Worm (Caenorhabditis elegans) whole organism, L4 larva: Measurements from ENCODE around the gene srw-109.

Experiments
- Y5F2A.4 ChIP-seq: fragments of 200-800 bp; sonication (Bioruptor generic); optimal IDR thresholded peaks from 2 replicates; lab custom pipeline; 2018; ENCODE audit warnings: mild to moderate bottlenecking, missing genetic modification characterization, missing compliant biosample characterization
- Y75B8A.6 ChIP-seq: fragments of 200-800 bp; sonication (Bioruptor generic); IDR thresholded peaks from 2 replicates; pipeline ENCODE4 v1.3.6; 2022; ENCODE audit warnings: missing genetic modification reagents, missing genetic modification characterization, missing compliant biosample characterization
- ZK337.2 ChIP-seq: fragments of 200-800 bp; sonication (Bioruptor generic); IDR thresholded peaks from 2 replicates; pipeline ENCODE4 v1.3.6; 2022; ENCODE audit warnings: missing genetic modification reagents, missing genetic modification characterization, missing compliant biosample characterization
- ZK546.5 ChIP-seq, 2 experiments: sonication (generic microtip); optimal IDR thresholded peaks; 2 replicates each; lab custom pipeline; 2017; ENCODE audit warnings: missing biosample characterization in 2 of 2, missing genetic modification characterization in 2 of 2
- ceh-28 ChIP-seq: fragments of 150-350 bp; optimal IDR thresholded peaks from 2 replicates; lab custom pipeline; 2014; ENCODE audit warnings: missing biosample characterization, missing genetic modification reagents, missing genetic modification characterization
- ceh-62 ChIP-seq: sonication (generic microtip); optimal IDR thresholded peaks from 2 replicates; lab custom pipeline; 2017; ENCODE audit warnings: missing biosample characterization, missing genetic modification characterization
- cey-2 ChIP-seq: sonication (generic microtip); optimal IDR thresholded peaks from 3 replicates; lab custom pipeline; 2017; ENCODE audit warnings: missing genetic modification characterization, mild to moderate bottlenecking, missing compliant biosample characterization, antibody characterized with exemption, borderline replicate concordance; ENCODE audit not compliant: insufficient read depth
- daf-16 ChIP-seq, 3 experiments: sonication (generic microtip); optimal IDR thresholded peaks; 2 replicates each; lab custom pipeline; 2016 to 2017; ENCODE audit warnings: missing genetic modification characterization in 3 of 3, missing genetic modification reagents in 3 of 3, mild to moderate bottlenecking in 2 of 3, missing compliant biosample characterization in 2 of 3, missing biosample characterization in 1 of 3, moderate library complexity in 1 of 3
- daf-8 ChIP-seq: fragments of 200-800 bp; sonication (Bioruptor generic); IDR thresholded peaks from 2 replicates; pipeline ENCODE4 v1.3.6; 2022; ENCODE audit warnings: missing genetic modification characterization, missing compliant biosample characterization
- dpl-1 ChIP-seq: fragments of 150-350 bp; optimal IDR thresholded peaks from 2 replicates; lab custom pipeline; 2014; ENCODE audit warnings: missing biosample characterization, missing genetic modification reagents, missing genetic modification characterization
- duxl-1 ChIP-seq: sonication (generic microtip); optimal IDR thresholded peaks from 2 replicates; lab custom pipeline; 2016; ENCODE audit warnings: mild to moderate bottlenecking, missing genetic modification characterization, moderate library complexity, missing compliant biosample characterization; ENCODE audit not compliant: poor library complexity
- dve-1 ChIP-seq: sonication (generic microtip); optimal IDR thresholded peaks from 2 replicates; lab custom pipeline; 2017; ENCODE audit warnings: antibody characterized with exemption, mild to moderate bottlenecking, missing genetic modification characterization, missing compliant biosample characterization; ENCODE audit not compliant: insufficient read depth
- egl-43 ChIP-seq: fragments of 200-800 bp; sonication (Bioruptor generic); IDR thresholded peaks from 2 replicates; pipeline ENCODE4 v1.3.6; 2022; ENCODE audit warnings: missing genetic modification reagents, missing genetic modification characterization, missing compliant biosample characterization
- fkh-10 ChIP-seq: fragments of 150-350 bp; optimal IDR thresholded peaks from 2 replicates; lab custom pipeline; 2014; ENCODE audit warnings: missing biosample characterization, missing genetic modification reagents, missing genetic modification characterization
- fos-1 ChIP-seq: fragments of 150-350 bp; optimal IDR thresholded peaks from 2 replicates; lab custom pipeline; 2014; ENCODE audit warnings: missing biosample characterization, missing genetic modification characterization
- lim-7 ChIP-seq: fragments of 200-800 bp; sonication (Bioruptor generic); IDR thresholded peaks from 2 replicates; pipeline ENCODE4 v1.3.6; 2022; ENCODE audit warnings: missing genetic modification characterization, missing compliant biosample characterization
- lin-13 ChIP-seq: fragments of 150-350 bp; optimal IDR thresholded peaks from 2 replicates; lab custom pipeline; 2014; ENCODE audit warnings: missing biosample characterization, missing genetic modification reagents, missing genetic modification characterization
- lin-15B ChIP-seq: fragments of 150-350 bp; sonication (generic microtip); optimal IDR thresholded peaks from 3 replicates; lab custom pipeline; 2014; ENCODE audit warnings: missing biosample characterization, missing genetic modification characterization
- lsy-2 ChIP-seq, 2 experiments: fragments of 150-350 bp in 1 of 2; sonication (generic microtip) in 1 of 2; optimal IDR thresholded peaks; 2 replicates each; lab custom pipeline; 2014 to 2017; ENCODE audit warnings: missing biosample characterization in 2 of 2, missing genetic modification characterization in 2 of 2
- nhr-102 ChIP-seq: sonication (generic microtip); optimal IDR thresholded peaks from 2 replicates; lab custom pipeline; 2016; ENCODE audit warnings: mild to moderate bottlenecking, missing genetic modification characterization, moderate library complexity, missing compliant biosample characterization
- nhr-237 ChIP-seq: sonication (generic microtip); optimal IDR thresholded peaks from 2 replicates; lab custom pipeline; 2017; ENCODE audit warnings: missing biosample characterization, missing genetic modification characterization
- nhr-42 ChIP-seq: fragments of 200-800 bp; sonication (Bioruptor generic); IDR thresholded peaks from 2 replicates; pipeline ENCODE4 v1.3.6; 2022; ENCODE audit warnings: missing genetic modification characterization, missing compliant biosample characterization
- nhr-6 ChIP-seq: fragments of 150-350 bp; optimal IDR thresholded peaks from 2 replicates; lab custom pipeline; 2014; ENCODE audit warnings: missing biosample characterization, missing genetic modification characterization
- nhr-76 ChIP-seq: fragments of 150-350 bp; optimal IDR thresholded peaks from 2 replicates; lab custom pipeline; 2014; ENCODE audit warnings: missing biosample characterization, missing genetic modification characterization
- pha-4 ChIP-seq, 2 experiments: fragments of 150-350 bp in 1 of 2; fragments of 200-800 bp in 1 of 2; sonication (Bioruptor generic) in 1 of 2; IDR thresholded peaks in 1 of 2; optimal IDR thresholded peaks in 1 of 2; 2 replicates each; pipeline versions ENCODE4 v1.3.6 to Lab custom; 2014 to 2022; ENCODE audit warnings: missing genetic modification characterization in 2 of 2, missing genetic modification reagents in 2 of 2, missing biosample characterization in 1 of 2, missing compliant biosample characterization in 1 of 2
- rbr-2 ChIP-seq: sonication (generic microtip); optimal IDR thresholded peaks from 2 replicates; lab custom pipeline; 2016; ENCODE audit warnings: missing genotype, missing genetic modification characterization, missing compliant biosample characterization
- snpc-1.2 ChIP-seq: fragments of 200-800 bp; sonication (Bioruptor generic); IDR thresholded peaks from 2 replicates; pipeline ENCODE4 v1.3.6; 2022; ENCODE audit warnings: missing genetic modification reagents, missing genetic modification characterization, missing compliant biosample characterization
- snpc-4 ChIP-seq: fragments of 150-350 bp; optimal IDR thresholded peaks from 2 replicates; lab custom pipeline; 2014; ENCODE audit warnings: missing biosample characterization, missing genetic modification characterization
- unc-39 ChIP-seq: sonication (generic microtip); optimal IDR thresholded peaks from 2 replicates; lab custom pipeline; 2017; ENCODE audit warnings: missing biosample characterization, missing genetic modification characterization
- unc-62 ChIP-seq, 3 experiments: fragments of 150-350 bp in 1 of 3; sonication (generic microtip); optimal IDR thresholded peaks in 2 of 3; peaks in 1 of 3; 1 replicate in 1 of 3; 2 replicates in 2 of 3; lab custom pipeline; 2014 to 2017; ENCODE audit warnings: missing biosample characterization in 3 of 3, missing genetic modification characterization in 3 of 3, missing genetic modification reagents in 3 of 3, missing genotype in 1 of 3
- zfp-2 ChIP-seq: sonication (generic microtip); optimal IDR thresholded peaks from 2 replicates; lab custom pipeline; 2016; ENCODE audit warnings: mild to moderate bottlenecking, missing genetic modification characterization, missing compliant biosample characterization
- zfp-3 ChIP-seq: fragments of 200-800 bp; sonication (Bioruptor generic); conservative IDR thresholded peaks from 2 replicates; pipeline ENCODE4 v1.3.6; 2022; ENCODE audit warnings: missing genetic modification reagents, missing genetic modification characterization, missing compliant biosample characterization
- ztf-7 ChIP-seq: fragments of 150-350 bp; optimal IDR thresholded peaks from 2 replicates; lab custom pipeline; 2014; ENCODE audit warnings: missing biosample characterization, missing genetic modification characterization

srw-109 gene

DNA sequence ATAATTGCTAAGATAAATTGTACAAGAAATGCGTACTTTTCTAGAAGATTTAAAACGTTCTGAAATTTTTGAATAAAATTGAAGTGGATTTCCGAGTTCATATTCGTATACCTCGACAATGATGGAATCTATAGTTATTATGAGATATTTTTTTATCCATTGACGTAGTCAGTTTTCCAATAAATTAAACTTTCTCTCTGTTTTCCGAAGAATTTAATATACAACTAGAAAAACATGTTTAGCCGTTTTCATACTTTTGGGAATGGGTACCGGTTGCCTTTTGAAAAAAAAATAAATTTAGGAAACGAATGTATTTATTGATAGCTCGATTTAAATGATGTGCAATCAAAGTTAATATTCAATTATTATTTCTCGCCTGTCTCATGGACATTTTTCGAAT is at the start of gene srw-109:
Gene srw-109 (minus strand): TSS at position 101 of the 400 bp plus-strand sequence.
- TF ChIP-seq duxl-1 (tag; lab: Kevin White, UChicago) = no peak
- TF ChIP-seq fos-1 (tag; lab: Kevin White, UChicago) = no peak
- TF ChIP-seq Y75B8A.6 = no peak
- TF ChIP-seq daf-8 (GFP tag; lab: Robert Waterston, UW) = no peak
- TF ChIP-seq snpc-4 (tag; lab: Kevin White, UChicago) = no peak
- no peak for TF ChIP-seq pha-4 (GFP tag; IDR thresholded peaks at IDR 0.05; lab: Robert Waterston, UW)
- no peak for TF ChIP-seq pha-4 (tag; optimal IDR thresholded peaks at IDR 0.05; lab: Kevin White, UChicago)
- TF ChIP-seq egl-43 (GFP tag; lab: Robert Waterston, UW) = no peak
- TF ChIP-seq dpl-1 (GFP tag; lab: Kevin White, UChicago) = no peak
- TF ChIP-seq ceh-28 = no peak
- no peak for TF ChIP-seq cey-2 (tag; lab: Kevin White, UChicago)
- no peak for TF ChIP-seq lin-13 (GFP tag; lab: Kevin White, UChicago)
- no peak for TF ChIP-seq snpc-1.2 (GFP tag; lab: Robert Waterston, UW)
- TF ChIP-seq lsy-2 (tag; optimal IDR thresholded peaks at IDR 0.05; lab: Kevin White, UChicago) = no peak
- no peak for TF ChIP-seq nhr-42 (GFP tag; lab: Robert Waterston, UW)
- TF ChIP-seq, all 104 proteins: peak for 0

DNA sequence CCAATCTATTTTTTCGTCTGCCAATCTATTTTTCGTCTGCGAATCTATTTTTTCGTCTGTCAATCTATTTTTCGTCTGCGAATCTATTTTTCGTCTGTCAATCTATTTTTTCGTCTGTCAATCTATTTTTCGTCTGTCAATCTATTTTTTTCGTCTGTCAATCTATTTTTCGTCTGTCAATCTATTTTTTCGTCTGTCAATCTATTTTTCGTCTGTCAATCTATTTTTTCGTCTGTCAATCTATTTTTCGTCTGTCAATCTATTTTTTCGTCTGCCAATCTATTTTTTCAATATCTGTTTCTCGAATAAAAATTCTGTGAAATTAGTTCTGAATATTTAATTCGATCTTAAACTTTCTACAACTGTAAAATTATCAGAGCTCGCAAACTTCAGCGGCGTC is 49.4 kb upstream of the srw-109 start:
- peak; percentile 59; the same call in 1 of the 2 replicates for TF ChIP-seq lim-7 (GFP tag; lab: Robert Waterston, UW)

DNA sequence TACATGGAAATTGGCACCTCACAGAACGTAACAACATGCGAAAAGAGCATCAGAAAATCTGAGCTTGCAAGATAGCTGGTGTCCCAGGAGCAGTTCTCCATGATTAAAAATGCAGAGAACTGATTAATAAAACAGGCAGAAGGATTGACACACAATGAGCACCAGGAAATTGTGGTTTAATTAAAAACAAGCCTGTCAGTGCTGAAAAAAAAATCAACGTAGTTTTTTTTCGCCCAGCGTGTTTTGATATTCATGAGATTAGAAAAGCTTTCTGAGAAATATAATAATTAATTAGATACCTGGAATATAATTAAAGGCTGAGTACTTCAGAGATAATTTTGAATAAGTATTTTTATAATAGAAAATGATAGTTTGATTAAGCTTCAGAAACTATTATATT is 48.9 kb upstream of the srw-109 start, which contains the start of gene srh-246:
Gene srh-246 (minus strand): TSS at position 101 of the 400 bp plus-strand sequence.
- no peak for TF ChIP-seq zfp-3 (GFP tag; lab: Robert Waterston, UW)
- no peak for TF ChIP-seq daf-16 (GFP tag; optimal IDR thresholded peaks at IDR 0.05; lab: Kevin White, UChicago)
- no peak for TF ChIP-seq daf-16 (tag; optimal IDR thresholded peaks at IDR 0.05; lab: Kevin White, UChicago)
- no peak for TF ChIP-seq ZK546.5 (tag; optimal IDR thresholded peaks at IDR 0.05; lab: Kevin White, UChicago)
- TF ChIP-seq dpl-1 (GFP tag; lab: Kevin White, UChicago) = no peak
- TF ChIP-seq ceh-28 = no peak
- no peak for TF ChIP-seq fkh-10 (GFP tag; lab: Kevin White, UChicago)
- no peak for TF ChIP-seq nhr-237 (tag; lab: Kevin White, UChicago)
- TF ChIP-seq dve-1 = no peak
- TF ChIP-seq snpc-1.2 (GFP tag; lab: Robert Waterston, UW) = no peak
- TF ChIP-seq nhr-6 (tag; lab: Kevin White, UChicago) = no peak
- no peak for TF ChIP-seq nhr-76 (tag; lab: Kevin White, UChicago)
- TF ChIP-seq daf-8 (GFP tag; lab: Robert Waterston, UW) = no peak
- no peak for TF ChIP-seq Y5F2A.4
- no peak for TF ChIP-seq unc-62 (GFP tag; optimal IDR thresholded peaks at IDR 0.05 in 1 of 2; lab: Kevin White, UChicago)
- no peak for TF ChIP-seq unc-62 (tag; optimal IDR thresholded peaks at IDR 0.05; lab: Kevin White, UChicago)
- TF ChIP-seq ceh-62 (tag; lab: Kevin White, UChicago) = no peak
- TF ChIP-seq lin-15B (tag; lab: Kevin White, UChicago) = no peak
- no peak for TF ChIP-seq ztf-7 (tag; lab: Kevin White, UChicago)

DNA sequence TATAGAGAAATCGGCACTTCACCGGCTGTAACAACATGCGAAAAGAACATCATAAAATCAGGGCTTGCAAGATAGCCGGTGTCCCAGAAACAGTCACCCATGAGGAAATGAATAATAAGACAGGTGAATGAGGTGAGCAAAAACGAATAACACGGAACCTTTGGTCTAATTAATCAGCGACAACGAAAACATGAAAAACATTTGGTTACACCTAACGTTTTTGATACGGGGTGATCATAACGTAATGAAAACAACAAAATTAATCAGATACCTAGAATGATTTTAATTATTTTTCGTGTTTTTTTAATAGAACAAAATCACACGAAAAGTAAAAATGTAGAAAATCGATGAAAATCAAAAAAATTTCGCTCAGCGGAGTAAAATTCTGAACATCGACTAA is 47.1 kb upstream of the srw-109 start, which contains the start of gene srh-245:
Gene srh-245 (minus strand): TSS at position 101 of the 400 bp plus-strand sequence.
- TF ChIP-seq lsy-2 (tag; optimal IDR thresholded peaks at IDR 0.05; lab: Kevin White, UChicago) = no peak
- no peak for TF ChIP-seq nhr-102 (tag; lab: Kevin White, UChicago)
- no peak for TF ChIP-seq lim-7 (GFP tag; lab: Robert Waterston, UW)
- no peak for TF ChIP-seq unc-39
- no peak for TF ChIP-seq rbr-2
- TF ChIP-seq nhr-42 (GFP tag; lab: Robert Waterston, UW) = no peak
- no peak for TF ChIP-seq zfp-2 (tag; lab: Kevin White, UChicago)
- no peak for TF ChIP-seq ZK337.2 (GFP tag; lab: Robert Waterston, UW)
- TF ChIP-seq, all 104 proteins: peak for 0
